Worm (Caenorhabditis elegans) whole organism, L4/young adult: ENCODE data around the gene T02E9.6.

Source experiments
- W03F9.2 ChIP-seq: fragments of 150-350 bp; optimal IDR thresholded peaks from 2 replicates; lab custom pipeline; 2014; ENCODE audit warnings: missing biosample characterization, missing genetic modification characterization
- dao-5 ChIP-seq: sonication (generic microtip); optimal IDR thresholded peaks from 2 replicates; lab custom pipeline; 2016; ENCODE audit warnings: missing genotype, missing genetic modification characterization, moderate library complexity, missing compliant biosample characterization
- him-1 ChIP-seq: sonication (generic microtip); optimal IDR thresholded peaks from 2 replicates; lab custom pipeline; 2016; ENCODE audit warnings: missing genotype, missing genetic modification reagents, missing genetic modification characterization, missing compliant biosample characterization

The T02E9.6 gene

ce11 chrV:11344816-11345336, 10.8 kb upstream of the T02E9.6 start:
- TF ChIP-seq dao-5, result no peak
- no peak for TF ChIP-seq W03F9.2 (tag; lab: Kevin White, UChicago)
- TF ChIP-seq him-1, result no peak

ce11 chrV:11344112-11344511, 10.0 kb upstream of the T02E9.6 start:
- TF ChIP-seq dao-5 (no peak), W03F9.2 (tag; lab: Kevin White, UChicago) (no peak), him-1 (no peak)

- no peak for TF ChIP-seq W03F9.2 (tag; lab: Kevin White, UChicago)
- TF ChIP-seq him-1, result no peak
- no peak for TF ChIP-seq dao-5
Observed at ce11 chrV:11341913-11342312, 7.8 kb upstream of the T02E9.6 start, which contains the start of gene T02E9.5. Gene T02E9.5 (plus strand): TSS chrV:11342233.

- no peak for TF ChIP-seq W03F9.2 (tag; lab: Kevin White, UChicago)
- no peak for TF ChIP-seq him-1
- TF ChIP-seq dao-5, result no peak
Observed at ce11 chrV:11341130-11341675, 7.1 kb upstream of the T02E9.6 start.

ce11 chrV:11336877-11337276, 2.8 kb upstream of the T02E9.6 start:
- TF ChIP-seq W03F9.2 (tag; lab: Kevin White, UChicago), result no peak
- no peak for TF ChIP-seq dao-5
- no peak for TF ChIP-seq him-1

ce11 chrV:11335757-11336418, 1.8 kb upstream of the T02E9.6 start:
- no peak for TF ChIP-seq him-1
- no peak for TF ChIP-seq dao-5
- no peak for TF ChIP-seq W03F9.2 (tag; lab: Kevin White, UChicago)

- TF ChIP-seq dao-5, result no peak
- TF ChIP-seq him-1, result no peak
- TF ChIP-seq W03F9.2 (tag; lab: Kevin White, UChicago), result no peak
Observed at ce11 chrV:11329100-11329499, 5.0 kb downstream of the T02E9.6 start, which contains the start of gene F47G9.6. Gene F47G9.6 (plus strand): TSS chrV:11329400.

ce11 chrV:11326914-11327367, 7.2 kb downstream of the T02E9.6 start, which contains the start of gene tmed-10:
Gene tmed-10 (minus strand): TSS chrV:11326964.
- TF ChIP-seq dao-5 (no peak), him-1 (no peak), W03F9.2 (tag; lab: Kevin White, UChicago) (peak; percentile 77)

- no peak for TF ChIP-seq W03F9.2 (tag; lab: Kevin White, UChicago)
- TF ChIP-seq dao-5, result no peak
- TF ChIP-seq him-1, result no peak
Observed at ce11 chrV:11323720-11324119, 10.4 kb downstream of the T02E9.6 start, which contains the start of gene str-141. Gene str-141 (minus strand): TSS chrV:11323820.

- no peak for TF ChIP-seq dao-5
- no peak for TF ChIP-seq him-1
- no peak for TF ChIP-seq W03F9.2 (tag; lab: Kevin White, UChicago)
Observed at ce11 chrV:11321719-11322118, 12.4 kb downstream of the T02E9.6 start, which contains the start of gene F47G9.4. Gene F47G9.4 (minus strand): TSS chrV:11321816.

- TF ChIP-seq dao-5 (no peak), him-1 (no peak)
Observed at ce11 chrV:11320860-11321259, 13.2 kb downstream of the T02E9.6 start.

- TF ChIP-seq W03F9.2 (tag; lab: Kevin White, UChicago), result no peak
- TF ChIP-seq him-1, result no peak
Observed at ce11 chrV:11316801-11317200, 17.3 kb downstream of the T02E9.6 start, which contains the start of gene cutl-18. Gene cutl-18 (minus strand): TSS chrV:11316901.

- TF ChIP-seq dao-5 (peak; percentile 96), him-1 (peak; percentile 37), W03F9.2 (tag; lab: Kevin White, UChicago) (peak; percentile 78)
Observed at ce11 chrV:11314025-11314880, 19.8 kb downstream of the T02E9.6 start.

- no peak for TF ChIP-seq W03F9.2 (tag; lab: Kevin White, UChicago)
- no peak for TF ChIP-seq dao-5
- no peak for TF ChIP-seq him-1
Observed at ce11 chrV:11312904-11313303, 21.2 kb downstream of the T02E9.6 start.
